Fruit fly (Drosophila melanogaster): ENCODE results near the gene CG3719.

DNA sequence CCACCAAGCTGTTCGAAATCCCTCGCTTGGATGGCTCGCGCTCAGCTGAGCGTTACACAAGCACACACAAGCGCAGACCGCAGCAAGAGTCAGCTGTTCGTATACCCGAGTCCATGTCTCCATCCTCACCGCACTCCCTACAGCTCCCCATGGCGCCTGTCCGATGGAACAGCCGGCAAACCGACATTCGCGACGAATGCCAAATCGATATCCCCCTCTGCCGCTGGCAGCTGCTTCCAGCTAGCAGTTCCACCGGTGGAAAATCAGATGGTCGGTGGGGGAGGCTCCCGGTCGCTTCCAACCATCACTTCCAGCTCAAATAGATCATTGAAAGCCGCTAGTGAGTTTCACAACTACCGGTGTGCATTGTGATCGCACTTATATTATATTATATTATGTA lies 30.0 kb upstream of the CG3719 start:
- TF ChIP-seq CG31388 (GFP tag; optimal IDR thresholded peaks at IDR 0.05) = no peak
- TF ChIP-seq mam (GFP tag; optimal IDR thresholded peaks at IDR 0.05) = no peak
- no peak for TF ChIP-seq CG8478 (optimal IDR thresholded peaks at IDR 0.05)
- no peak for TF ChIP-seq Awh (GFP tag; IDR thresholded peaks at IDR 0.05)
- no peak for TF ChIP-seq schlank (tag; optimal IDR thresholded peaks at IDR 0.05)
- no peak for TF ChIP-seq CG11504 (tag; optimal IDR thresholded peaks at IDR 0.05)
- TF ChIP-seq Blimp-1 (GFP tag; optimal IDR thresholded peaks at IDR 0.05) = no peak

All from whole organism, embryonic.